Worm (Caenorhabditis elegans) whole organism, L4 larva: ENCODE data around the gene Y59A8B.21.

Experiments
- F10B5.3 ChIP-seq: sonication (generic microtip); optimal IDR thresholded peaks from 2 replicates; lab custom pipeline; 2016; ENCODE audit warnings: mild to moderate bottlenecking, missing genetic modification characterization, missing compliant biosample characterization
- F44E2.7 ChIP-seq: fragments of 200-800 bp; sonication (Bioruptor generic); IDR thresholded peaks from 2 replicates; pipeline ENCODE4 v2.1.2; 2022; ENCODE audit warnings: missing genetic modification characterization, missing compliant biosample characterization
- T20F7.1 ChIP-seq: fragments of 200-800 bp; sonication (Bioruptor generic); optimal IDR thresholded peaks from 2 replicates; lab custom pipeline; 2018; ENCODE audit warnings: mild to moderate bottlenecking, missing genetic modification characterization, missing compliant biosample characterization
- Y48G9A.11 ChIP-seq: fragments of 200-800 bp; sonication (Bioruptor generic); IDR thresholded peaks from 2 replicates; pipeline ENCODE4 v1.3.6; 2022; ENCODE audit warnings: missing genetic modification reagents, missing genetic modification characterization, missing compliant biosample characterization
- aha-1 ChIP-seq: fragments of 150-350 bp; peaks from one replicate; lab custom pipeline; 2014; ENCODE audit warnings: missing biosample characterization, missing genetic modification characterization
- ama-1 ChIP-seq: fragments of 150-350 bp; optimal IDR thresholded peaks from 2 replicates; lab custom pipeline; 2014; ENCODE audit warnings: inconsistent platforms, mixed read lengths
- daf-12 ChIP-seq: fragments of 150-350 bp; optimal IDR thresholded peaks from 2 replicates; lab custom pipeline; 2014; ENCODE audit warnings: missing biosample characterization, missing genetic modification reagents, missing genetic modification characterization
- dmd-6 ChIP-seq: fragments of 200-800 bp; sonication (Bioruptor generic); IDR thresholded peaks from 2 replicates; pipeline ENCODE4 v1.3.6; 2022; ENCODE audit warnings: missing genetic modification reagents, missing genetic modification characterization, missing compliant biosample characterization
- dmd-8 ChIP-seq: fragments of 200-800 bp; sonication (Bioruptor generic); IDR thresholded peaks from 2 replicates; pipeline ENCODE4 v1.3.6; 2022; ENCODE audit warnings: missing genetic modification characterization, missing compliant biosample characterization
- dmd-9 ChIP-seq: fragments of 200-800 bp; sonication (Bioruptor generic); IDR thresholded peaks from 2 replicates; pipeline ENCODE4 v1.3.6; 2022; ENCODE audit warnings: missing genetic modification reagents, missing genetic modification characterization, missing compliant biosample characterization
- dpl-1 ChIP-seq: fragments of 150-350 bp; optimal IDR thresholded peaks from 2 replicates; lab custom pipeline; 2014; ENCODE audit warnings: missing biosample characterization, missing genetic modification reagents, missing genetic modification characterization
- dve-1 ChIP-seq: sonication (generic microtip); optimal IDR thresholded peaks from 2 replicates; lab custom pipeline; 2017; ENCODE audit warnings: antibody characterized with exemption, mild to moderate bottlenecking, missing genetic modification characterization, missing compliant biosample characterization; ENCODE audit not compliant: insufficient read depth
- fos-1 ChIP-seq: fragments of 150-350 bp; optimal IDR thresholded peaks from 2 replicates; lab custom pipeline; 2014; ENCODE audit warnings: missing biosample characterization, missing genetic modification characterization
- hlh-11 ChIP-seq: fragments of 200-800 bp; sonication (Bioruptor generic); optimal IDR thresholded peaks from 2 replicates; lab custom pipeline; 2018; ENCODE audit warnings: mild to moderate bottlenecking, missing genetic modification characterization, missing compliant biosample characterization
- hmg-1.1 ChIP-seq: fragments of 200-800 bp; sonication (Bioruptor generic); IDR thresholded peaks from 2 replicates; pipeline ENCODE4 v1.3.6; 2022; ENCODE audit warnings: missing genetic modification reagents, missing genetic modification characterization, missing compliant biosample characterization
- lim-7 ChIP-seq: fragments of 200-800 bp; sonication (Bioruptor generic); IDR thresholded peaks from 2 replicates; pipeline ENCODE4 v1.3.6; 2022; ENCODE audit warnings: missing genetic modification characterization, missing compliant biosample characterization
- lin-13 ChIP-seq: fragments of 150-350 bp; optimal IDR thresholded peaks from 2 replicates; lab custom pipeline; 2014; ENCODE audit warnings: missing biosample characterization, missing genetic modification reagents, missing genetic modification characterization
- lin-29 ChIP-seq: fragments of 200-800 bp; sonication (Bioruptor generic); IDR thresholded peaks from 2 replicates; pipeline ENCODE4 v1.3.6; 2022; ENCODE audit warnings: missing genetic modification reagents, missing genetic modification characterization, missing compliant biosample characterization
- lin-38 ChIP-seq: fragments of 200-800 bp; sonication (Bioruptor generic); IDR thresholded peaks from 2 replicates; pipeline ENCODE4 v1.3.6; 2022; ENCODE audit warnings: missing genetic modification reagents, missing genetic modification characterization, missing compliant biosample characterization
- lin-39 ChIP-seq: fragments of 150-350 bp; optimal IDR thresholded peaks from 2 replicates; lab custom pipeline; 2014; ENCODE audit warnings: missing biosample characterization, missing genetic modification reagents, missing genetic modification characterization
- lsy-2 ChIP-seq, 2 experiments: fragments of 150-350 bp in 1 of 2; sonication (generic microtip) in 1 of 2; optimal IDR thresholded peaks; 2 replicates each; lab custom pipeline; 2014 to 2017; ENCODE audit warnings: missing biosample characterization in 2 of 2, missing genetic modification characterization in 2 of 2
- madf-9 ChIP-seq: fragments of 200-800 bp; sonication (Bioruptor generic); conservative IDR thresholded peaks from 2 replicates; pipeline ENCODE4 v1.3.6; 2022; ENCODE audit warnings: missing genetic modification reagents, missing genetic modification characterization, missing compliant biosample characterization
- mep-1 ChIP-seq: fragments of 150-350 bp; sonication (generic microtip); optimal IDR thresholded peaks from 3 replicates; lab custom pipeline; 2014; ENCODE audit warnings: missing biosample characterization, missing genetic modification characterization
- mes-2 ChIP-seq: sonication (generic microtip); optimal IDR thresholded peaks from 2 replicates; lab custom pipeline; 2016; ENCODE audit warnings: missing genotype, mild to moderate bottlenecking, missing genetic modification characterization, missing compliant biosample characterization; ENCODE audit not compliant: poor library complexity, severe bottlenecking
- mxl-3 ChIP-seq: fragments of 200-800 bp; sonication (Bioruptor generic); optimal IDR thresholded peaks from 2 replicates; lab custom pipeline; 2018; ENCODE audit warnings: mild to moderate bottlenecking, missing genetic modification characterization, missing compliant biosample characterization
- nhr-28 ChIP-seq: fragments of 150-350 bp; optimal IDR thresholded peaks from 2 replicates; lab custom pipeline; 2014; ENCODE audit warnings: missing biosample characterization, missing genetic modification characterization
- nhr-6 ChIP-seq: fragments of 150-350 bp; optimal IDR thresholded peaks from 2 replicates; lab custom pipeline; 2014; ENCODE audit warnings: missing biosample characterization, missing genetic modification characterization
- rbr-2 ChIP-seq: sonication (generic microtip); optimal IDR thresholded peaks from 2 replicates; lab custom pipeline; 2016; ENCODE audit warnings: missing genotype, missing genetic modification characterization, missing compliant biosample characterization
- sdz-12 ChIP-seq: fragments of 200-800 bp; sonication (Bioruptor generic); optimal IDR thresholded peaks from 2 replicates; lab custom pipeline; 2018; ENCODE audit warnings: mild to moderate bottlenecking, missing genetic modification characterization, missing compliant biosample characterization
- skn-1 ChIP-seq: fragments of 150-350 bp; optimal IDR thresholded peaks from 2 replicates; lab custom pipeline; 2014; ENCODE audit warnings: missing biosample characterization, missing genetic modification characterization
- spr-3 ChIP-seq: fragments of 200-800 bp; sonication (Bioruptor generic); optimal IDR thresholded peaks from 2 replicates; lab custom pipeline; 2018; ENCODE audit warnings: mild to moderate bottlenecking, missing genetic modification characterization, missing compliant biosample characterization
- unc-130 ChIP-seq: sonication (generic microtip); optimal IDR thresholded peaks from 2 replicates; lab custom pipeline; 2016; ENCODE audit warnings: missing genetic modification reagents, missing genetic modification characterization, missing compliant biosample characterization
- unc-62 ChIP-seq, 3 experiments: fragments of 150-350 bp in 1 of 3; sonication (generic microtip); optimal IDR thresholded peaks in 2 of 3; peaks in 1 of 3; 1 replicate in 1 of 3; 2 replicates in 2 of 3; lab custom pipeline; 2014 to 2017; ENCODE audit warnings: missing biosample characterization in 3 of 3, missing genetic modification characterization in 3 of 3, missing genetic modification reagents in 3 of 3, missing genotype in 1 of 3
- zag-1 ChIP-seq: fragments of 150-350 bp; optimal IDR thresholded peaks from 2 replicates; lab custom pipeline; 2014; ENCODE audit warnings: missing biosample characterization, missing genetic modification characterization

Y59A8B.21 gene

ce11 chrV:17979789-17980188 lies 6.3 kb upstream of the Y59A8B.21 start, which contains the start of gene snx-6:
snx-6 (minus strand) TSS chrV:17980082.
- peak; percentile 36 for TF ChIP-seq aha-1 (tag; lab: Kevin White, UChicago)
- TF ChIP-seq mes-2 (tag; lab: Kevin White, UChicago), result no peak
- TF ChIP-seq, all 104 proteins: peak for 1

ce11 chrV:17981732-17982131 lies 4.3 kb upstream of the Y59A8B.21 start:
- TF ChIP-seq F10B5.3 (tag; lab: Kevin White, UChicago) (no peak), F44E2.7 (GFP tag; lab: Robert Waterston, UW) (no peak), dve-1 (peak; percentile 3), ama-1 (lab: Kevin White, UChicago) (peak; percentile 37), spr-3 (GFP tag; lab: Kevin White, UChicago) (no peak), dmd-9 (GFP tag; lab: Robert Waterston, UW) (0 out of 2 replicates have a peak, but pooled peaks have one; percentile 14), hmg-1.1 (GFP tag; lab: Robert Waterston, UW) (0 out of 2 replicates have a peak, but pooled peaks have one; percentile 45), madf-9 (GFP tag; lab: Robert Waterston, UW) (0 out of 2 replicates have a peak, but pooled peaks have one; percentile 33), lin-13 (GFP tag; lab: Kevin White, UChicago) (peak; percentile 36), hlh-11 (tag; lab: Kevin White, UChicago) (peak; percentile 26), Y48G9A.11 (peak; percentile 24; the same call in 1 of the 2 replicates), dpl-1 (peak; percentile 39), skn-1 (tag; lab: Kevin White, UChicago) (no peak), lsy-2 (tag; optimal IDR thresholded peaks at IDR 0.05; lab: Kevin White, UChicago) (peak; percentile 92 to 98), mep-1 (tag; lab: Kevin White, UChicago) (peak; percentile 16), zag-1 (tag; lab: Kevin White, UChicago) (no peak), mes-2 (tag; lab: Kevin White, UChicago) (peak; percentile 61), nhr-6 (tag; lab: Kevin White, UChicago) (peak; percentile 31), unc-62 (GFP tag; optimal IDR thresholded peaks at IDR 0.05 in 1 of 2; lab: Kevin White, UChicago) (peak in 1 of 2 experiments; percentile 85), unc-62 (tag; optimal IDR thresholded peaks at IDR 0.05; lab: Kevin White, UChicago) (no peak), nhr-28 (tag; lab: Kevin White, UChicago) (peak; percentile 11), lin-38 (GFP tag; lab: Robert Waterston, UW) (peak; percentile 46; the same call in 1 of the 2 replicates), lim-7 (GFP tag; lab: Robert Waterston, UW) (no peak), rbr-2 (tag; lab: Kevin White, UChicago) (peak; percentile 5)
- TF ChIP-seq, all 104 proteins: peak for 17

- TF ChIP-seq unc-62 (GFP tag; optimal IDR thresholded peaks at IDR 0.05 in 1 of 2; lab: Kevin White, UChicago) (peak in 1 of 2 experiments; percentile 41), unc-62 (tag; optimal IDR thresholded peaks at IDR 0.05; lab: Kevin White, UChicago) (no peak), lin-29 (GFP tag; lab: Robert Waterston, UW) (no peak), lsy-2 (tag; optimal IDR thresholded peaks at IDR 0.05; lab: Kevin White, UChicago) (peak in 1 of 2 experiments; percentile 64)
These were observed 3.1 kb upstream of the Y59A8B.21 start for ce11 chrV:17982935-17983334.

ce11 chrV:18001268-18001667 lies 15.2 kb downstream of the Y59A8B.21 start, which contains the start of gene lon-8:
lon-8 (minus strand) TSS chrV:18001368.
- TF ChIP-seq lin-39 (tag; lab: Kevin White, UChicago) (no peak), T20F7.1 (no peak), lin-38 (GFP tag; lab: Robert Waterston, UW) (no peak), zag-1 (tag; lab: Kevin White, UChicago) (no peak), fos-1 (tag; lab: Kevin White, UChicago) (no peak), unc-130 (GFP tag; lab: Kevin White, UChicago) (no peak), dmd-8 (GFP tag; lab: Robert Waterston, UW) (no peak), dmd-6 (GFP tag; lab: Robert Waterston, UW) (no peak), mxl-3 (GFP tag; lab: Kevin White, UChicago) (no peak), sdz-12 (no peak), daf-12 (tag; lab: Kevin White, UChicago) (no peak)
